Worm (Caenorhabditis elegans): ENCODE data around the gene spe-51.

DNA sequence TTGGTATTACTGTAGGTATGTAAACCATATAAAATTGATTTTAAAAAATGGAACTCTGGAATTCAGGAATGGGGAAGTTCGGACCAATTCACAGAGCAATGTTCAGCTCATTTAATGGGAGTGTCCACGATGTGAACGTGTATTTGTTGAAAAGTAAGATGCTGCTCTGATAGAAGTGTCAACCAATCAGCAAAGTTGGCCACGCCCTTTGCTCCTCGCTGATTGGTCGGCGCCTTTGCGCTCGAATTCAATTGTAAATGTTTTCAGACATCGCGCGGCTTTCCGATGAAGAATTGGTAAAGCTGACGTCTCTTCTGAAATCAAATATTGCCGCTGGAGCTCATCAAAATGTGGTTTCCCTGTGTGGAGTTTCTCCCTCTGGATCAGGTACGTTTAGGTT is 9.4 kb upstream of the spe-51 start:
- TF ChIP-seq med-1 (GFP tag; optimal IDR thresholded peaks at IDR 0.05; ENCODE audit: insufficient read depth) = no peak
- TF ChIP-seq T22C8.4 (GFP tag; IDR thresholded peaks at IDR 0.05) = no peak
- TF ChIP-seq tab-1 (GFP tag; IDR thresholded peaks at IDR 0.05) = no peak
